Worm (Caenorhabditis elegans) whole organism, L4/young adult: ENCODE results near the gene mrpl-16.

Experiments used
- W03F9.2 ChIP-seq: fragments of 150-350 bp; optimal IDR thresholded peaks from 2 replicates; lab custom pipeline; 2014; ENCODE audit warnings: missing biosample characterization, missing genetic modification characterization
- him-1 ChIP-seq: sonication (generic microtip); optimal IDR thresholded peaks from 2 replicates; lab custom pipeline; 2016; ENCODE audit warnings: missing genotype, missing genetic modification reagents, missing genetic modification characterization, missing compliant biosample characterization

- TF ChIP-seq him-1 (tag; lab: Kevin White, UChicago) (peak; percentile 70), W03F9.2 (tag; lab: Kevin White, UChicago) (no peak)
These were observed 17.5 kb downstream of the mrpl-16 start, which contains the start of gene acy-1 for ce11 chrIII:4721750-4722149.
